Fruit fly (Drosophila melanogaster): ENCODE results near the gene FoxK.

Gene FoxK

dm6 chr3L:11123088-11123487, 2.5 kb upstream of the FoxK start, which contains the start of the genes Ufd1 and NaPi-III (continued):
- TF ChIP-seq dati (GFP tag; IDR thresholded peaks at IDR 0.05) = no peak
- peak; percentile 64 for TF ChIP-seq B-H2 (GFP tag; optimal IDR thresholded peaks at IDR 0.05)
- TF ChIP-seq lab (GFP tag; optimal IDR thresholded peaks at IDR 0.05) = peak; percentile 30
- TF ChIP-seq Opbp (GFP tag; IDR thresholded peaks at IDR 0.05; ENCODE audit: partially characterized antibody) = peak; percentile 93
- TF ChIP-seq D19B (GFP tag; optimal IDR thresholded peaks at IDR 0.05) = no peak
- TF ChIP-seq HLH54F (GFP tag; optimal IDR thresholded peaks at IDR 0.05) = peak; percentile 43
- no peak for TF ChIP-seq CG8765 (GFP tag; IDR thresholded peaks at IDR 0.05)
- TF ChIP-seq CG3838 (GFP tag; optimal IDR thresholded peaks at IDR 0.05) = no peak
- peak; percentile 15 for TF ChIP-seq CG9817 (tag; optimal IDR thresholded peaks at IDR 0.05)
- TF ChIP-seq CG4360 (GFP tag; IDR thresholded peaks at IDR 0.05) = peak; percentile 82
- TF ChIP-seq CG15696 (tag; optimal IDR thresholded peaks at IDR 0.05) = no peak
- peak; percentile 51 for TF ChIP-seq ERR (GFP tag; optimal IDR thresholded peaks at IDR 0.05)
- no peak for TF ChIP-seq CG13123 (GFP tag; optimal IDR thresholded peaks at IDR 0.05)
- peak; percentile 90 for TF ChIP-seq CG42726 (GFP tag; IDR thresholded peaks at IDR 0.05; ENCODE audit: partially characterized antibody)
- TF ChIP-seq CG16863 (GFP tag; optimal IDR thresholded peaks at IDR 0.05) = peak; percentile 8
- TF ChIP-seq dm (GFP tag; optimal IDR thresholded peaks at IDR 0.05) = peak; percentile 73
- TF ChIP-seq ci (GFP tag; IDR thresholded peaks at IDR 0.05) = peak; percentile 48; the same call in 1 of the 3 replicates
- TF ChIP-seq CG2678 (tag; optimal IDR thresholded peaks at IDR 0.05) = peak; percentile 15
- no peak for TF ChIP-seq Atf-2 (GFP tag; optimal IDR thresholded peaks at IDR 0.05)
- TF ChIP-seq CG15601 (tag; optimal IDR thresholded peaks at IDR 0.05) = peak; percentile 71
- no peak for TF ChIP-seq br (optimal IDR thresholded peaks at IDR 0.05)
- TF ChIP-seq knrl (GFP tag; IDR thresholded peaks at IDR 0.05; ENCODE audit: partially characterized antibody) = peak; percentile 83
- TF ChIP-seq CG18262 (tag; optimal IDR thresholded peaks at IDR 0.05) = no peak
- peak; percentile 56 for TF ChIP-seq CG14441 (GFP tag; IDR thresholded peaks at IDR 0.05)
- TF ChIP-seq pnt (GFP tag; optimal IDR thresholded peaks at IDR 0.05) = peak; percentile 26
- no peak for TF ChIP-seq MTF-1 (GFP tag; optimal IDR thresholded peaks at IDR 0.05; ENCODE audit: borderline replicate concordance)
- peak; percentile 92 for TF ChIP-seq CG4617 (GFP tag; optimal IDR thresholded peaks at IDR 0.05; ENCODE audit: borderline replicate concordance)
- peak; percentile 94 for TF ChIP-seq pita (GFP tag; optimal IDR thresholded peaks at IDR 0.05)
- TF ChIP-seq CG1529 (GFP tag; optimal IDR thresholded peaks at IDR 0.05) = no peak
- no peak for TF ChIP-seq org-1 (GFP tag; optimal IDR thresholded peaks at IDR 0.05)
- TF ChIP-seq ATbp (GFP tag; optimal IDR thresholded peaks at IDR 0.05) = no peak
- peak; percentile 47 for TF ChIP-seq CG8924 (tag; optimal IDR thresholded peaks at IDR 0.05)
- peak in 1 of 2 experiments; percentile 72 for TF ChIP-seq insv (GFP tag; optimal IDR thresholded peaks at IDR 0.05)
- TF ChIP-seq CG34224 (GFP tag; IDR thresholded peaks at IDR 0.05; ENCODE audit: partially characterized antibody) = peak; percentile 72
- TF ChIP-seq CG4854 (GFP tag; optimal IDR thresholded peaks at IDR 0.05) = no peak
- TF ChIP-seq btn (GFP tag; optimal IDR thresholded peaks at IDR 0.05) = peak; percentile 24
- TF ChIP-seq Nf-YA (GFP tag; IDR thresholded peaks at IDR 0.05) = no peak
- TF ChIP-seq E2f1 (GFP tag; IDR thresholded peaks at IDR 0.05) = peak; percentile 51; the same call in 1 of the 2 replicates
- no peak for TF ChIP-seq CG17612 (GFP tag; IDR thresholded peaks at IDR 0.05)
- no peak for TF ChIP-seq CG1832 (GFP tag; optimal IDR thresholded peaks at IDR 0.05)
- TF ChIP-seq pum (GFP tag; optimal IDR thresholded peaks at IDR 0.05) = peak; percentile 29
- TF ChIP-seq CG8089 (GFP tag; optimal IDR thresholded peaks at IDR 0.05) = peak; percentile 50
- TF ChIP-seq CG10654 (GFP tag; optimal IDR thresholded peaks at IDR 0.05) = no peak
- TF ChIP-seq CG11247 (GFP tag; IDR thresholded peaks at IDR 0.05) = no peak
- peak; percentile 91 for TF ChIP-seq Bgb (GFP tag; IDR thresholded peaks at IDR 0.05; ENCODE audit: partially characterized antibody)
- TF ChIP-seq Asciz (GFP tag; optimal IDR thresholded peaks at IDR 0.05) = no peak
- peak; percentile 26 for TF ChIP-seq CG8290 (GFP tag; optimal IDR thresholded peaks at IDR 0.05)
- peak in 1 of 2 experiments; percentile 90 for TF ChIP-seq CG8290 (tag; optimal IDR thresholded peaks at IDR 0.05)
